Fruit fly (Drosophila melanogaster): Measurements from ENCODE around the gene Psf3.

- no peak for TF ChIP-seq svp (GFP tag)
- TF ChIP-seq Lpt (GFP tag; optimal IDR thresholded peaks at IDR 0.05), result no peak
- TF ChIP-seq CG15336 (GFP tag; IDR thresholded peaks at IDR 0.05), result no peak
- TF ChIP-seq Ets21C (GFP tag; optimal IDR thresholded peaks at IDR 0.05), result no peak
- TF ChIP-seq fd59A (GFP tag; optimal IDR thresholded peaks at IDR 0.05), result no peak
- no peak for TF ChIP-seq CG1621 (tag; optimal IDR thresholded peaks at IDR 0.05)
- no peak for TF ChIP-seq Hr4 (GFP tag; optimal IDR thresholded peaks at IDR 0.05)
- no peak for TF ChIP-seq CG6854 (GFP tag; optimal IDR thresholded peaks at IDR 0.05)
- TF ChIP-seq Eip75B (GFP tag; optimal IDR thresholded peaks at IDR 0.05), result no peak
- no peak for TF ChIP-seq CG7368 (GFP tag; optimal IDR thresholded peaks at IDR 0.05)
- no peak for TF ChIP-seq dsx (GFP tag; optimal IDR thresholded peaks at IDR 0.05; ENCODE audit: poor library complexity, severe bottlenecking)
- TF ChIP-seq esn (GFP tag; optimal IDR thresholded peaks at IDR 0.05), result no peak
These were observed 17.9 kb downstream of the Psf3 start, which contains the start of gene CG17841 for dm6 chrX:10367801-10368203.
